Worm (Caenorhabditis elegans) whole organism, L4 larva: ENCODE measurements around the gene scrm-3.
A peak's percentile ranks its signal among the peaks of the same experiment; 100 is the strongest.

Source experiments
- D1046.2 ChIP-seq: fragments of 200-800 bp; sonication (Bioruptor generic); IDR thresholded peaks from 2 replicates; pipeline ENCODE4 v1.3.6; 2022; ENCODE audit warnings: missing genetic modification characterization, missing compliant biosample characterization
- T20F7.1 ChIP-seq: fragments of 200-800 bp; sonication (Bioruptor generic); optimal IDR thresholded peaks from 2 replicates; lab custom pipeline; 2018; ENCODE audit warnings: mild to moderate bottlenecking, missing genetic modification characterization, missing compliant biosample characterization
- T26A8.4 ChIP-seq: fragments of 200-800 bp; sonication (Bioruptor generic); IDR thresholded peaks from 2 replicates; pipeline ENCODE4 v1.3.6; 2022; ENCODE audit warnings: missing genetic modification characterization, missing compliant biosample characterization
- Y5F2A.4 ChIP-seq: fragments of 200-800 bp; sonication (Bioruptor generic); optimal IDR thresholded peaks from 2 replicates; lab custom pipeline; 2018; ENCODE audit warnings: mild to moderate bottlenecking, missing genetic modification characterization, missing compliant biosample characterization
- aly-2 ChIP-seq: sonication (generic microtip); optimal IDR thresholded peaks from 2 replicates; lab custom pipeline; 2018; ENCODE audit warnings: missing biosample characterization, missing genetic modification characterization
- ama-1 ChIP-seq: fragments of 150-350 bp; optimal IDR thresholded peaks from 2 replicates; lab custom pipeline; 2014; ENCODE audit warnings: inconsistent platforms, mixed read lengths
- ceh-20 ChIP-seq: fragments of 200-800 bp; sonication (Bioruptor generic); IDR thresholded peaks from 2 replicates; pipeline ENCODE4 v1.3.6; 2022; ENCODE audit warnings: missing genetic modification reagents, missing genetic modification characterization, missing compliant biosample characterization
- ceh-28 ChIP-seq: fragments of 150-350 bp; optimal IDR thresholded peaks from 2 replicates; lab custom pipeline; 2014; ENCODE audit warnings: missing biosample characterization, missing genetic modification reagents, missing genetic modification characterization
- ceh-62 ChIP-seq: sonication (generic microtip); optimal IDR thresholded peaks from 2 replicates; lab custom pipeline; 2017; ENCODE audit warnings: missing biosample characterization, missing genetic modification characterization
- ceh-82 ChIP-seq: sonication (generic microtip); optimal IDR thresholded peaks from 2 replicates; lab custom pipeline; 2017; ENCODE audit warnings: missing biosample characterization, missing genetic modification characterization
- ctbp-1 ChIP-seq: fragments of 200-800 bp; sonication (Bioruptor generic); IDR thresholded peaks from 2 replicates; pipeline ENCODE4 v1.3.6; 2022; ENCODE audit warnings: missing genetic modification reagents, missing genetic modification characterization, missing compliant biosample characterization
- daf-19 ChIP-seq: fragments of 200-800 bp; sonication (Bioruptor generic); conservative IDR thresholded peaks from 2 replicates; pipeline ENCODE4 v1.3.6; 2022; ENCODE audit warnings: missing genetic modification characterization, missing compliant biosample characterization
- daf-8 ChIP-seq: fragments of 200-800 bp; sonication (Bioruptor generic); IDR thresholded peaks from 2 replicates; pipeline ENCODE4 v1.3.6; 2022; ENCODE audit warnings: missing genetic modification characterization, missing compliant biosample characterization
- dmd-8 ChIP-seq: fragments of 200-800 bp; sonication (Bioruptor generic); IDR thresholded peaks from 2 replicates; pipeline ENCODE4 v1.3.6; 2022; ENCODE audit warnings: missing genetic modification characterization, missing compliant biosample characterization
- dmd-9 ChIP-seq: fragments of 200-800 bp; sonication (Bioruptor generic); IDR thresholded peaks from 2 replicates; pipeline ENCODE4 v1.3.6; 2022; ENCODE audit warnings: missing genetic modification reagents, missing genetic modification characterization, missing compliant biosample characterization
- duxl-1 ChIP-seq: sonication (generic microtip); optimal IDR thresholded peaks from 2 replicates; lab custom pipeline; 2016; ENCODE audit warnings: mild to moderate bottlenecking, missing genetic modification characterization, moderate library complexity, missing compliant biosample characterization; ENCODE audit not compliant: poor library complexity
- egl-27 ChIP-seq: sonication (generic microtip); optimal IDR thresholded peaks from 3 replicates; lab custom pipeline; 2017; ENCODE audit warnings: missing biosample characterization, missing genetic modification reagents, missing genetic modification characterization
- egl-43 ChIP-seq: fragments of 200-800 bp; sonication (Bioruptor generic); IDR thresholded peaks from 2 replicates; pipeline ENCODE4 v1.3.6; 2022; ENCODE audit warnings: missing genetic modification reagents, missing genetic modification characterization, missing compliant biosample characterization
- gei-8 ChIP-seq: fragments of 200-800 bp; sonication (Bioruptor generic); optimal IDR thresholded peaks from 2 replicates; lab custom pipeline; 2018; ENCODE audit warnings: mild to moderate bottlenecking, missing genetic modification characterization, missing compliant biosample characterization
- hlh-11 ChIP-seq: fragments of 200-800 bp; sonication (Bioruptor generic); optimal IDR thresholded peaks from 2 replicates; lab custom pipeline; 2018; ENCODE audit warnings: mild to moderate bottlenecking, missing genetic modification characterization, missing compliant biosample characterization
- hlh-30 ChIP-seq: sonication (generic microtip); optimal IDR thresholded peaks from 2 replicates; lab custom pipeline; 2017; ENCODE audit warnings: antibody characterized with exemption, mild to moderate bottlenecking, missing genetic modification characterization, missing compliant biosample characterization; ENCODE audit not compliant: insufficient read depth
- hmg-1.1 ChIP-seq: fragments of 200-800 bp; sonication (Bioruptor generic); IDR thresholded peaks from 2 replicates; pipeline ENCODE4 v1.3.6; 2022; ENCODE audit warnings: missing genetic modification reagents, missing genetic modification characterization, missing compliant biosample characterization
- lin-15B ChIP-seq: fragments of 150-350 bp; sonication (generic microtip); optimal IDR thresholded peaks from 3 replicates; lab custom pipeline; 2014; ENCODE audit warnings: missing biosample characterization, missing genetic modification characterization
- lin-39 ChIP-seq: fragments of 150-350 bp; optimal IDR thresholded peaks from 2 replicates; lab custom pipeline; 2014; ENCODE audit warnings: missing biosample characterization, missing genetic modification reagents, missing genetic modification characterization
- madf-5 ChIP-seq, 2 experiments: fragments of 200-800 bp; sonication (Bioruptor generic); IDR thresholded peaks; 2 replicates each; pipeline ENCODE4 v1.3.6; 2022; ENCODE audit warnings: missing compliant biosample characterization in 2 of 2, missing genetic modification characterization in 2 of 2
- madf-9 ChIP-seq: fragments of 200-800 bp; sonication (Bioruptor generic); conservative IDR thresholded peaks from 2 replicates; pipeline ENCODE4 v1.3.6; 2022; ENCODE audit warnings: missing genetic modification reagents, missing genetic modification characterization, missing compliant biosample characterization
- mep-1 ChIP-seq: fragments of 150-350 bp; sonication (generic microtip); optimal IDR thresholded peaks from 3 replicates; lab custom pipeline; 2014; ENCODE audit warnings: missing biosample characterization, missing genetic modification characterization
- mes-2 ChIP-seq: sonication (generic microtip); optimal IDR thresholded peaks from 2 replicates; lab custom pipeline; 2016; ENCODE audit warnings: missing genotype, mild to moderate bottlenecking, missing genetic modification characterization, missing compliant biosample characterization; ENCODE audit not compliant: poor library complexity, severe bottlenecking
- nhr-10 ChIP-seq: fragments of 150-350 bp; optimal IDR thresholded peaks from 2 replicates; lab custom pipeline; 2014; ENCODE audit warnings: missing biosample characterization, missing genetic modification characterization
- nhr-102 ChIP-seq: sonication (generic microtip); optimal IDR thresholded peaks from 2 replicates; lab custom pipeline; 2016; ENCODE audit warnings: mild to moderate bottlenecking, missing genetic modification characterization, moderate library complexity, missing compliant biosample characterization
- nhr-25 ChIP-seq: sonication (generic microtip); optimal IDR thresholded peaks from 2 replicates; lab custom pipeline; 2017; ENCODE audit warnings: missing genetic modification characterization, mild to moderate bottlenecking, missing compliant biosample characterization, antibody characterized with exemption, moderate library complexity, borderline replicate concordance; ENCODE audit not compliant: insufficient read depth
- nhr-28 ChIP-seq: fragments of 150-350 bp; optimal IDR thresholded peaks from 2 replicates; lab custom pipeline; 2014; ENCODE audit warnings: missing biosample characterization, missing genetic modification characterization
- nhr-42 ChIP-seq: fragments of 200-800 bp; sonication (Bioruptor generic); IDR thresholded peaks from 2 replicates; pipeline ENCODE4 v1.3.6; 2022; ENCODE audit warnings: missing genetic modification characterization, missing compliant biosample characterization
- nhr-48 ChIP-seq: sonication (generic microtip); optimal IDR thresholded peaks from 2 replicates; lab custom pipeline; 2016; ENCODE audit warnings: mild to moderate bottlenecking, missing genetic modification characterization, missing compliant biosample characterization
- nhr-77 ChIP-seq: fragments of 150-350 bp; optimal IDR thresholded peaks from 2 replicates; lab custom pipeline; 2014; ENCODE audit warnings: missing biosample characterization, missing genetic modification characterization
- pha-4 ChIP-seq, 2 experiments: fragments of 150-350 bp in 1 of 2; fragments of 200-800 bp in 1 of 2; sonication (Bioruptor generic) in 1 of 2; IDR thresholded peaks in 1 of 2; optimal IDR thresholded peaks in 1 of 2; 2 replicates each; pipeline versions ENCODE4 v1.3.6 to Lab custom; 2014 to 2022; ENCODE audit warnings: missing genetic modification characterization in 2 of 2, missing genetic modification reagents in 2 of 2, missing biosample characterization in 1 of 2, missing compliant biosample characterization in 1 of 2
- php-3 ChIP-seq: fragments of 200-800 bp; sonication (Bioruptor generic); IDR thresholded peaks from 2 replicates; pipeline ENCODE4 v1.3.6; 2022; ENCODE audit warnings: missing genetic modification reagents, missing genetic modification characterization, missing compliant biosample characterization
- pqm-1 ChIP-seq: sonication (generic microtip); optimal IDR thresholded peaks from 2 replicates; lab custom pipeline; 2017; ENCODE audit warnings: missing biosample characterization, missing genetic modification characterization
- rbr-2 ChIP-seq: sonication (generic microtip); optimal IDR thresholded peaks from 2 replicates; lab custom pipeline; 2016; ENCODE audit warnings: missing genotype, missing genetic modification characterization, missing compliant biosample characterization
- saeg-2 ChIP-seq: fragments of 200-800 bp; sonication (Bioruptor generic); IDR thresholded peaks from 2 replicates; pipeline ENCODE4 v1.3.6; 2022; ENCODE audit warnings: missing genetic modification reagents, missing genetic modification characterization, missing compliant biosample characterization
- snpc-1.2 ChIP-seq: fragments of 200-800 bp; sonication (Bioruptor generic); IDR thresholded peaks from 2 replicates; pipeline ENCODE4 v1.3.6; 2022; ENCODE audit warnings: missing genetic modification reagents, missing genetic modification characterization, missing compliant biosample characterization
- spr-1 ChIP-seq: sonication (generic microtip); optimal IDR thresholded peaks from 2 replicates; lab custom pipeline; 2016; ENCODE audit warnings: mild to moderate bottlenecking, missing genetic modification characterization, missing compliant biosample characterization
- spr-3 ChIP-seq: fragments of 200-800 bp; sonication (Bioruptor generic); optimal IDR thresholded peaks from 2 replicates; lab custom pipeline; 2018; ENCODE audit warnings: mild to moderate bottlenecking, missing genetic modification characterization, missing compliant biosample characterization
- tag-97 ChIP-seq: fragments of 200-800 bp; sonication (Bioruptor generic); IDR thresholded peaks from 2 replicates; pipeline ENCODE4 v1.3.6; 2022; ENCODE audit warnings: missing genetic modification characterization, missing compliant biosample characterization
- zfp-2 ChIP-seq: sonication (generic microtip); optimal IDR thresholded peaks from 2 replicates; lab custom pipeline; 2016; ENCODE audit warnings: mild to moderate bottlenecking, missing genetic modification characterization, missing compliant biosample characterization
- zfp-3 ChIP-seq: fragments of 200-800 bp; sonication (Bioruptor generic); conservative IDR thresholded peaks from 2 replicates; pipeline ENCODE4 v1.3.6; 2022; ENCODE audit warnings: missing genetic modification reagents, missing genetic modification characterization, missing compliant biosample characterization
- ztf-11 ChIP-seq: fragments of 150-350 bp; optimal IDR thresholded peaks from 2 replicates; lab custom pipeline; 2014; ENCODE audit warnings: missing biosample characterization, missing genetic modification characterization
- ztf-7 ChIP-seq: fragments of 150-350 bp; optimal IDR thresholded peaks from 2 replicates; lab custom pipeline; 2014; ENCODE audit warnings: missing biosample characterization, missing genetic modification characterization

scrm-3 gene

DNA sequence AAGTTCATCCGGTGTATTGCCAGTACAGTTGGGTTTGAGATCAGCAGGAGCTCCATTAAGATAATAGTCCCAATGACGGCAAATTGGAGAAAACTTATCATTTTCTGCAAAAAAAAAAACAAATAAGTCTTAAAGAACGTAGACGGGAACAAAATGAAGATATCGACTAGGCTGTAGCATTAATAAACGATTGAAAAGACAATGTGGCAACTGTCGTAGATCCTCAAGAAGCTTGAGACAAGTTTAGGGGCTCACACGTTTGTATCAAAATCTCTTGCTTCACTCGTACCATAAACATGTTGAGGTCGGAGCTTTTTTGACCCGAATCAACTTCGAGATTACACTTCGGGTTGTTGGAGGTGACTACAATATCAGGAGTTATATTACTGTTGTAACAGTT is 37.0 kb downstream of the scrm-3 start, which contains the start of gene F35F10.14:
TSS of gene F35F10.14 (minus strand) at position 101 of the 400 bp plus-strand sequence.
- TF ChIP-seq nhr-42 (no peak), T20F7.1 (GFP tag; lab: Kevin White, UChicago) (no peak), ceh-62 (no peak), nhr-77 (tag; lab: Kevin White, UChicago) (no peak), rbr-2 (tag; lab: Kevin White, UChicago) (no peak), dmd-8 (no peak), hlh-11 (no peak), nhr-48 (no peak)

DNA sequence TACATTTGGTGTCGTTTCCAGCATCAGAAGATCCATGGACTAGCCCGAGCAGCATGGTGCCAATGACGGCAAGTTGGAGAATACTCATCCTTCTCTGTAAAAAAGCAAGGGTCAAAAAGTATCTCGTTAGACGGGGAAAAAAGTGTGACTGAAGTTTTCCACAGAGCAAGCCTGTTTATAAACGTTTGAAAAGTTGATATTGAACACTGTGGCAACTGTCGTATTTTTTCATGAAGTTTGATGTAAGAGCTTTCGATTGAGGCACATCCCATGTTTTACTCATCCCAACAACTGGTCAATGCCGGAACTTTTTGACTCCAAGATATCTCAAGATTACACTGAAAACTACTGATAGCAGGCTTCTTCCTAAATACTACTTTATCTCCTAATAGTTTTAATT is 38.0 kb downstream of the scrm-3 start, which contains the start of gene F35F10.13:
TSS of gene F35F10.13 (minus strand) at position 101 of the 400 bp plus-strand sequence.
- TF ChIP-seq mes-2 (no peak), mep-1 (tag; lab: Kevin White, UChicago) (no peak), spr-1 (tag; lab: Kevin White, UChicago) (no peak), ztf-7 (tag; lab: Kevin White, UChicago) (no peak), lin-39 (tag; lab: Kevin White, UChicago) (no peak), nhr-28 (tag; lab: Kevin White, UChicago) (no peak), egl-27 (tag; lab: Kevin White, UChicago) (no peak), dmd-8 (no peak), hmg-1.1 (no peak), ceh-82 (tag; lab: Kevin White, UChicago) (no peak), spr-3 (GFP tag; lab: Kevin White, UChicago) (no peak), madf-9 (no peak), nhr-42 (no peak), php-3 (GFP tag; lab: Robert Waterston, UW) (no peak), tag-97 (GFP tag; lab: Robert Waterston, UW) (no peak), daf-8 (no peak), nhr-10 (tag; lab: Kevin White, UChicago) (no peak), hlh-30 (no peak), zfp-3 (GFP tag; lab: Robert Waterston, UW) (no peak)

DNA sequence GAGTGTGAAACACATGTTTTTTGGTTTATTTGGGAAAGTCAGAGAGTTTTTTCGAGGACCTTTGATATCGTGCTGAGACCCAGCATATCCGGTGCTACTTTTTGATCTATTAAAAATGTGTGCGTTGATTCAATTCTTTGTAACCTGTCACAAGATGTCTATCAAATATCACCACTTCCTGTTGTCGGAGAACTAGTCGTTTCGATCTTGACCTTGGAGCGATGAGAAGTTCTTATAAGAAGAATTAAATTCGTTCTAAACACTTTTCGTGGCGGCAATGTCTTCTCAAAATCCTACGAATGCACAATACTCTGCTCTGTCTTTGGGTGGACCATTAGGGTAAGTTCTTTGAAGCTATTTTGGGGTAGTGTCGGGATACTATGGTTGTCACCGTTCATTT is 40.9 kb downstream of the scrm-3 start, which contains the start of gene F35F10.1:
TSS of gene F35F10.1 (plus strand) at position 200 of the 400 bp plus-strand sequence.
- TF ChIP-seq nhr-102 (tag; lab: Kevin White, UChicago): no peak
- TF ChIP-seq nhr-25: no peak
- no peak for TF ChIP-seq pqm-1 (tag; lab: Kevin White, UChicago)
- no peak for TF ChIP-seq T26A8.4 (GFP tag; lab: Robert Waterston, UW)
- no peak for TF ChIP-seq snpc-1.2 (GFP tag; lab: Robert Waterston, UW)
- no peak for TF ChIP-seq hlh-30
- TF ChIP-seq ztf-11 (tag; lab: Kevin White, UChicago): no peak
- no peak for TF ChIP-seq saeg-2 (GFP tag; lab: Robert Waterston, UW)
- no peak for TF ChIP-seq gei-8 (GFP tag; lab: Kevin White, UChicago)

DNA sequence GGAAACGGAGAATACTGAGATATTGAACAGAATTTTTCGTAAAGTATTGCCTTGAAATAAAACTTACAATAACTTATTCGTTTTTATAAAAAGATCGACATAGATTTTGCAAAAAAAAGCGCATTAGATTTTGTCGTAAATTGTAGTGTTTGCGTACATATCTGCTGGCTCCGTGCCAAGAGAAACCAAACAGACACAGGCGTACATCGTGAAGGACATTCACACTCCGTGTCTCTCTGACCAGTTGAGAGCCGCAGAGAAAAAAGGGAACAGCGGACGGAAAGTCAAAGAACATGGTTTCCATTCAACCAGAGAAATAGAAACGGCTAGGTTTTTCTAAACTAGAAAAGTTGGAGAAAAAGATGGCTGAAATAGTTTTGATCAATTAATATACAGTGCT is 41.7 kb downstream of the scrm-3 start, which contains the start of gene arrd-19:
TSS of gene arrd-19 (minus strand) at position 209 of the 400 bp plus-strand sequence.
- no peak for TF ChIP-seq daf-19 (GFP tag; lab: Robert Waterston, UW)
- TF ChIP-seq ctbp-1 (GFP tag; lab: Robert Waterston, UW): peak; percentile 86
- peak; percentile 79 for TF ChIP-seq duxl-1 (tag; lab: Kevin White, UChicago)
- peak; percentile 61; the same call in 1 of the 2 replicates for TF ChIP-seq ceh-20 (GFP tag; lab: Robert Waterston, UW)
- no peak for TF ChIP-seq mep-1 (tag; lab: Kevin White, UChicago)
- no peak for TF ChIP-seq madf-9
- no peak; the same call in 1 of the 2 replicates for TF ChIP-seq egl-43 (GFP tag; lab: Robert Waterston, UW)
- no peak for TF ChIP-seq php-3 (GFP tag; lab: Robert Waterston, UW)
- TF ChIP-seq dmd-9 (GFP tag; lab: Robert Waterston, UW): no peak
- TF ChIP-seq ama-1: no peak
- no peak for TF ChIP-seq Y5F2A.4
- no peak for TF ChIP-seq D1046.2
- TF ChIP-seq zfp-2 (tag; lab: Kevin White, UChicago): no peak
- TF ChIP-seq aly-2 (tag; lab: Kevin White, UChicago): no peak
- no peak for TF ChIP-seq pha-4 (GFP tag; IDR thresholded peaks at IDR 0.05; lab: Robert Waterston, UW)
- peak; percentile 54 for TF ChIP-seq pha-4 (tag; optimal IDR thresholded peaks at IDR 0.05; lab: Kevin White, UChicago)
- no peak for TF ChIP-seq madf-5 (GFP tag; IDR thresholded peaks at IDR 0.05; lab: Robert Waterston, UW)
- TF ChIP-seq hmg-1.1: peak; percentile 93
- no peak for TF ChIP-seq ceh-28 (tag; lab: Kevin White, UChicago)
- TF ChIP-seq lin-15B: no peak
